Worm (Caenorhabditis elegans) whole organism, L4 larva: Measurements from ENCODE around the gene K09E9.1.
A peak's percentile ranks its signal among the peaks of the same experiment; 100 is the strongest.

ENCODE experiments used
- F26F4.8 ChIP-seq: fragments of 200-800 bp; sonication (Bioruptor generic); conservative IDR thresholded peaks from 2 replicates; pipeline ENCODE4 v1.3.6; 2022; ENCODE audit warnings: missing genetic modification characterization, missing compliant biosample characterization
- R02D3.7 ChIP-seq: fragments of 150-350 bp; sonication (generic microtip); optimal IDR thresholded peaks from 3 replicates; lab custom pipeline; 2014; ENCODE audit warnings: missing biosample characterization, missing genetic modification characterization
- Y105C5A.15 ChIP-seq: fragments of 200-800 bp; sonication (Bioruptor generic); IDR thresholded peaks from 2 replicates; pipeline ENCODE4 v1.3.6; 2022; ENCODE audit warnings: missing genetic modification characterization, missing compliant biosample characterization
- Y48G9A.11 ChIP-seq: fragments of 200-800 bp; sonication (Bioruptor generic); IDR thresholded peaks from 2 replicates; pipeline ENCODE4 v1.3.6; 2022; ENCODE audit warnings: missing genetic modification reagents, missing genetic modification characterization, missing compliant biosample characterization
- ceh-28 ChIP-seq: fragments of 150-350 bp; optimal IDR thresholded peaks from 2 replicates; lab custom pipeline; 2014; ENCODE audit warnings: missing biosample characterization, missing genetic modification reagents, missing genetic modification characterization
- ceh-82 ChIP-seq: sonication (generic microtip); optimal IDR thresholded peaks from 2 replicates; lab custom pipeline; 2017; ENCODE audit warnings: missing biosample characterization, missing genetic modification characterization
- cey-2 ChIP-seq: sonication (generic microtip); optimal IDR thresholded peaks from 3 replicates; lab custom pipeline; 2017; ENCODE audit warnings: missing genetic modification characterization, mild to moderate bottlenecking, missing compliant biosample characterization, antibody characterized with exemption, borderline replicate concordance; ENCODE audit not compliant: insufficient read depth
- ctbp-1 ChIP-seq: fragments of 200-800 bp; sonication (Bioruptor generic); IDR thresholded peaks from 2 replicates; pipeline ENCODE4 v1.3.6; 2022; ENCODE audit warnings: missing genetic modification reagents, missing genetic modification characterization, missing compliant biosample characterization
- daf-19 ChIP-seq: fragments of 200-800 bp; sonication (Bioruptor generic); conservative IDR thresholded peaks from 2 replicates; pipeline ENCODE4 v1.3.6; 2022; ENCODE audit warnings: missing genetic modification characterization, missing compliant biosample characterization
- duxl-1 ChIP-seq: sonication (generic microtip); optimal IDR thresholded peaks from 2 replicates; lab custom pipeline; 2016; ENCODE audit warnings: mild to moderate bottlenecking, missing genetic modification characterization, moderate library complexity, missing compliant biosample characterization; ENCODE audit not compliant: poor library complexity
- dve-1 ChIP-seq: sonication (generic microtip); optimal IDR thresholded peaks from 2 replicates; lab custom pipeline; 2017; ENCODE audit warnings: antibody characterized with exemption, mild to moderate bottlenecking, missing genetic modification characterization, missing compliant biosample characterization; ENCODE audit not compliant: insufficient read depth
- egl-27 ChIP-seq: sonication (generic microtip); optimal IDR thresholded peaks from 3 replicates; lab custom pipeline; 2017; ENCODE audit warnings: missing biosample characterization, missing genetic modification reagents, missing genetic modification characterization
- fkh-10 ChIP-seq: fragments of 150-350 bp; optimal IDR thresholded peaks from 2 replicates; lab custom pipeline; 2014; ENCODE audit warnings: missing biosample characterization, missing genetic modification reagents, missing genetic modification characterization
- hlh-11 ChIP-seq: fragments of 200-800 bp; sonication (Bioruptor generic); optimal IDR thresholded peaks from 2 replicates; lab custom pipeline; 2018; ENCODE audit warnings: mild to moderate bottlenecking, missing genetic modification characterization, missing compliant biosample characterization
- hlh-30 ChIP-seq: sonication (generic microtip); optimal IDR thresholded peaks from 2 replicates; lab custom pipeline; 2017; ENCODE audit warnings: antibody characterized with exemption, mild to moderate bottlenecking, missing genetic modification characterization, missing compliant biosample characterization; ENCODE audit not compliant: insufficient read depth
- hmg-1.1 ChIP-seq: fragments of 200-800 bp; sonication (Bioruptor generic); IDR thresholded peaks from 2 replicates; pipeline ENCODE4 v1.3.6; 2022; ENCODE audit warnings: missing genetic modification reagents, missing genetic modification characterization, missing compliant biosample characterization
- jun-1 ChIP-seq: fragments of 150-350 bp; optimal IDR thresholded peaks from 2 replicates; lab custom pipeline; 2014; ENCODE audit warnings: missing biosample characterization, missing genetic modification reagents, missing genetic modification characterization
- lim-7 ChIP-seq: fragments of 200-800 bp; sonication (Bioruptor generic); IDR thresholded peaks from 2 replicates; pipeline ENCODE4 v1.3.6; 2022; ENCODE audit warnings: missing genetic modification characterization, missing compliant biosample characterization
- lin-1 ChIP-seq: fragments of 200-800 bp; sonication (Bioruptor generic); IDR thresholded peaks from 2 replicates; pipeline ENCODE4 v1.3.6; 2022; ENCODE audit warnings: missing genetic modification reagents, missing genetic modification characterization, missing compliant biosample characterization
- lin-13 ChIP-seq: fragments of 150-350 bp; optimal IDR thresholded peaks from 2 replicates; lab custom pipeline; 2014; ENCODE audit warnings: missing biosample characterization, missing genetic modification reagents, missing genetic modification characterization
- lin-39 ChIP-seq: fragments of 150-350 bp; optimal IDR thresholded peaks from 2 replicates; lab custom pipeline; 2014; ENCODE audit warnings: missing biosample characterization, missing genetic modification reagents, missing genetic modification characterization
- lir-3 ChIP-seq: sonication (generic microtip); optimal IDR thresholded peaks from 2 replicates; lab custom pipeline; 2016; ENCODE audit warnings: mild to moderate bottlenecking, missing genetic modification characterization, missing compliant biosample characterization
- lsy-2 ChIP-seq, 2 experiments: fragments of 150-350 bp in 1 of 2; sonication (generic microtip) in 1 of 2; optimal IDR thresholded peaks; 2 replicates each; lab custom pipeline; 2014 to 2017; ENCODE audit warnings: missing biosample characterization in 2 of 2, missing genetic modification characterization in 2 of 2
- madf-9 ChIP-seq: fragments of 200-800 bp; sonication (Bioruptor generic); conservative IDR thresholded peaks from 2 replicates; pipeline ENCODE4 v1.3.6; 2022; ENCODE audit warnings: missing genetic modification reagents, missing genetic modification characterization, missing compliant biosample characterization
- mdl-1 ChIP-seq, 2 experiments: fragments of 150-350 bp in 1 of 2; sonication (generic microtip) in 1 of 2; optimal IDR thresholded peaks; 2 replicates each; lab custom pipeline; 2014 to 2017; ENCODE audit warnings: missing biosample characterization in 2 of 2, missing genetic modification characterization in 2 of 2
- mdt-29 ChIP-seq: fragments of 200-800 bp; sonication (Bioruptor generic); IDR thresholded peaks from 2 replicates; pipeline ENCODE4 v1.3.6; 2022; ENCODE audit warnings: missing genetic modification reagents, missing genetic modification characterization, missing compliant biosample characterization
- mes-2 ChIP-seq: sonication (generic microtip); optimal IDR thresholded peaks from 2 replicates; lab custom pipeline; 2016; ENCODE audit warnings: missing genotype, mild to moderate bottlenecking, missing genetic modification characterization, missing compliant biosample characterization; ENCODE audit not compliant: poor library complexity, severe bottlenecking
- nhr-10 ChIP-seq: fragments of 150-350 bp; optimal IDR thresholded peaks from 2 replicates; lab custom pipeline; 2014; ENCODE audit warnings: missing biosample characterization, missing genetic modification characterization
- nhr-11 ChIP-seq: fragments of 150-350 bp; optimal IDR thresholded peaks from 2 replicates; lab custom pipeline; 2014; ENCODE audit warnings: missing biosample characterization, missing genetic modification characterization
- nhr-111 ChIP-seq: fragments of 200-800 bp; sonication (Bioruptor generic); optimal IDR thresholded peaks from 2 replicates; lab custom pipeline; 2018; ENCODE audit warnings: mild to moderate bottlenecking, missing genetic modification characterization, missing compliant biosample characterization
- nhr-237 ChIP-seq: sonication (generic microtip); optimal IDR thresholded peaks from 2 replicates; lab custom pipeline; 2017; ENCODE audit warnings: missing biosample characterization, missing genetic modification characterization
- nhr-28 ChIP-seq: fragments of 150-350 bp; optimal IDR thresholded peaks from 2 replicates; lab custom pipeline; 2014; ENCODE audit warnings: missing biosample characterization, missing genetic modification characterization
- nhr-42 ChIP-seq: fragments of 200-800 bp; sonication (Bioruptor generic); IDR thresholded peaks from 2 replicates; pipeline ENCODE4 v1.3.6; 2022; ENCODE audit warnings: missing genetic modification characterization, missing compliant biosample characterization
- nhr-6 ChIP-seq: fragments of 150-350 bp; optimal IDR thresholded peaks from 2 replicates; lab custom pipeline; 2014; ENCODE audit warnings: missing biosample characterization, missing genetic modification characterization
- pha-4 ChIP-seq, 2 experiments: fragments of 150-350 bp in 1 of 2; fragments of 200-800 bp in 1 of 2; sonication (Bioruptor generic) in 1 of 2; IDR thresholded peaks in 1 of 2; optimal IDR thresholded peaks in 1 of 2; 2 replicates each; pipeline versions ENCODE4 v1.3.6 to Lab custom; 2014 to 2022; ENCODE audit warnings: missing genetic modification characterization in 2 of 2, missing genetic modification reagents in 2 of 2, missing biosample characterization in 1 of 2, missing compliant biosample characterization in 1 of 2
- pqm-1 ChIP-seq: sonication (generic microtip); optimal IDR thresholded peaks from 2 replicates; lab custom pipeline; 2017; ENCODE audit warnings: missing biosample characterization, missing genetic modification characterization
- sdz-12 ChIP-seq: fragments of 200-800 bp; sonication (Bioruptor generic); optimal IDR thresholded peaks from 2 replicates; lab custom pipeline; 2018; ENCODE audit warnings: mild to moderate bottlenecking, missing genetic modification characterization, missing compliant biosample characterization
- set-16 ChIP-seq: fragments of 200-800 bp; sonication (Bioruptor generic); IDR thresholded peaks from 2 replicates; pipeline ENCODE4 v1.3.6; 2022; ENCODE audit warnings: missing genetic modification reagents, missing genetic modification characterization, missing compliant biosample characterization
- snpc-1.2 ChIP-seq: fragments of 200-800 bp; sonication (Bioruptor generic); IDR thresholded peaks from 2 replicates; pipeline ENCODE4 v1.3.6; 2022; ENCODE audit warnings: missing genetic modification reagents, missing genetic modification characterization, missing compliant biosample characterization
- snpc-4 ChIP-seq: fragments of 150-350 bp; optimal IDR thresholded peaks from 2 replicates; lab custom pipeline; 2014; ENCODE audit warnings: missing biosample characterization, missing genetic modification characterization
- spr-1 ChIP-seq: sonication (generic microtip); optimal IDR thresholded peaks from 2 replicates; lab custom pipeline; 2016; ENCODE audit warnings: mild to moderate bottlenecking, missing genetic modification characterization, missing compliant biosample characterization
- tag-97 ChIP-seq: fragments of 200-800 bp; sonication (Bioruptor generic); IDR thresholded peaks from 2 replicates; pipeline ENCODE4 v1.3.6; 2022; ENCODE audit warnings: missing genetic modification characterization, missing compliant biosample characterization
- tra-1 ChIP-seq: fragments of 200-800 bp; sonication (Bioruptor generic); IDR thresholded peaks from 2 replicates; pipeline ENCODE4 v1.3.6; 2022; ENCODE audit warnings: missing genetic modification reagents, missing genetic modification characterization, missing compliant biosample characterization
- unc-130 ChIP-seq: sonication (generic microtip); optimal IDR thresholded peaks from 2 replicates; lab custom pipeline; 2016; ENCODE audit warnings: missing genetic modification reagents, missing genetic modification characterization, missing compliant biosample characterization
- unc-62 ChIP-seq, 3 experiments: fragments of 150-350 bp in 1 of 3; sonication (generic microtip); optimal IDR thresholded peaks in 2 of 3; peaks in 1 of 3; 1 replicate in 1 of 3; 2 replicates in 2 of 3; lab custom pipeline; 2014 to 2017; ENCODE audit warnings: missing biosample characterization in 3 of 3, missing genetic modification characterization in 3 of 3, missing genetic modification reagents in 3 of 3, missing genotype in 1 of 3
- vab-7 ChIP-seq: fragments of 200-800 bp; sonication (Bioruptor generic); IDR thresholded peaks from 2 replicates; pipeline ENCODE4 v1.3.6; 2022; ENCODE audit warnings: missing genetic modification reagents, missing genetic modification characterization, missing compliant biosample characterization
- zag-1 ChIP-seq: fragments of 150-350 bp; optimal IDR thresholded peaks from 2 replicates; lab custom pipeline; 2014; ENCODE audit warnings: missing biosample characterization, missing genetic modification characterization
- zip-2 ChIP-seq: fragments of 150-350 bp; optimal IDR thresholded peaks from 2 replicates; lab custom pipeline; 2014; ENCODE audit warnings: missing biosample characterization, missing genetic modification characterization
- ztf-7 ChIP-seq: fragments of 150-350 bp; optimal IDR thresholded peaks from 2 replicates; lab custom pipeline; 2014; ENCODE audit warnings: missing biosample characterization, missing genetic modification characterization

Gene K09E9.1

ce11 chrX:15610527-15611091 is 9.7 kb upstream of the K09E9.1 start (continued):
- TF ChIP-seq egl-27, result no peak
- peak; percentile 92 for TF ChIP-seq lin-13
- no peak for TF ChIP-seq ceh-82
- TF ChIP-seq lin-39, result no peak
- no peak for TF ChIP-seq Y48G9A.11 (GFP tag; lab: Robert Waterston, UW)
- peak; percentile 95 for TF ChIP-seq pqm-1 (tag; lab: Kevin White, UChicago)
- peak; percentile 40 for TF ChIP-seq mes-2 (tag; lab: Kevin White, UChicago)
- TF ChIP-seq lim-7 (GFP tag; lab: Robert Waterston, UW), result peak; percentile 48; the same call in 1 of the 2 replicates
- peak; percentile 41 to 75 for TF ChIP-seq lsy-2 (tag; optimal IDR thresholded peaks at IDR 0.05; lab: Kevin White, UChicago)
- TF ChIP-seq fkh-10 (GFP tag; lab: Kevin White, UChicago), result no peak
- TF ChIP-seq nhr-237 (tag; lab: Kevin White, UChicago), result no peak
- TF ChIP-seq zag-1 (tag; lab: Kevin White, UChicago), result no peak
- TF ChIP-seq hlh-11 (tag; lab: Kevin White, UChicago), result peak; percentile 93
- TF ChIP-seq hmg-1.1 (GFP tag; lab: Robert Waterston, UW), result 0 out of 2 replicates have a peak, but pooled peaks have one; percentile 7
- TF ChIP-seq nhr-42, result no peak
- no peak for TF ChIP-seq ztf-7 (tag; lab: Kevin White, UChicago)
- TF ChIP-seq ceh-28, result no peak
- TF ChIP-seq R02D3.7 (tag; lab: Kevin White, UChicago), result no peak
- no peak for TF ChIP-seq daf-19 (GFP tag; lab: Robert Waterston, UW)
- peak; percentile 17; the same call in 1 of the 2 replicates for TF ChIP-seq vab-7 (GFP tag; lab: Robert Waterston, UW)
- no peak for TF ChIP-seq tag-97 (GFP tag; lab: Robert Waterston, UW)
- no peak for TF ChIP-seq nhr-111
- 0 out of 2 replicates have a peak, but pooled peaks have one; percentile 9 for TF ChIP-seq ctbp-1 (GFP tag; lab: Robert Waterston, UW)
- TF ChIP-seq nhr-28, result peak; percentile 98
- no peak for TF ChIP-seq sdz-12 (GFP tag; lab: Kevin White, UChicago)
- peak; percentile 20 for TF ChIP-seq nhr-6
- TF ChIP-seq snpc-4, result no peak
- peak; percentile 93 for TF ChIP-seq nhr-10 (tag; lab: Kevin White, UChicago)
- TF ChIP-seq set-16, result no peak
- TF ChIP-seq snpc-1.2 (GFP tag; lab: Robert Waterston, UW), result no peak
- TF ChIP-seq pha-4 (GFP tag; IDR thresholded peaks at IDR 0.05; lab: Robert Waterston, UW), result no peak
- TF ChIP-seq pha-4 (tag; optimal IDR thresholded peaks at IDR 0.05; lab: Kevin White, UChicago), result peak; percentile 28
- TF ChIP-seq dve-1, result peak; percentile 97
- peak; percentile 52 to 93 for TF ChIP-seq mdl-1 (tag; optimal IDR thresholded peaks at IDR 0.05; lab: Kevin White, UChicago)
- peak; percentile 12 for TF ChIP-seq jun-1
- peak; percentile 71 for TF ChIP-seq lin-1
- 0 out of 2 replicates have a peak, but pooled peaks have one; percentile 53 for TF ChIP-seq tra-1
- peak; percentile 75 for TF ChIP-seq nhr-11 (tag; lab: Kevin White, UChicago)
- peak; percentile 96 for TF ChIP-seq hlh-30 (tag; lab: Kevin White, UChicago)
- peak; percentile 64; the same call in 1 of the 2 replicates for TF ChIP-seq Y105C5A.15 (GFP tag; lab: Robert Waterston, UW)
- TF ChIP-seq F26F4.8 (GFP tag; lab: Robert Waterston, UW), result no peak
- TF ChIP-seq lir-3, result no peak
- TF ChIP-seq duxl-1 (tag; lab: Kevin White, UChicago), result no peak
- TF ChIP-seq unc-62 (GFP tag; optimal IDR thresholded peaks at IDR 0.05 in 1 of 2; lab: Kevin White, UChicago), result peak in 1 of 2 experiments; percentile 90
- TF ChIP-seq unc-62 (tag; optimal IDR thresholded peaks at IDR 0.05; lab: Kevin White, UChicago), result no peak
- no peak for TF ChIP-seq unc-130 (GFP tag; lab: Kevin White, UChicago)
- TF ChIP-seq cey-2, result no peak
- TF ChIP-seq mdt-29, result no peak
- TF ChIP-seq madf-9 (GFP tag; lab: Robert Waterston, UW), result no peak
- TF ChIP-seq spr-1 (tag; lab: Kevin White, UChicago), result peak; percentile 33
- no peak for TF ChIP-seq zip-2 (tag; lab: Kevin White, UChicago)
